Fruit fly (Drosophila melanogaster) ovary, adult (tissue): ENCODE results near the gene CG14989.
A peak's percentile ranks its signal among the peaks of the same experiment; 100 is the strongest.

Source experiments
- CG17801 ChIP-seq: fragments of 200-800 bp; optimal IDR thresholded peaks from 2 replicates; lab custom pipeline; 2019; ENCODE audit warnings: missing biosample characterization, mild to moderate bottlenecking, missing genetic modification characterization, moderate library complexity; ENCODE audit not compliant: partially characterized antibody

CG14989 gene

dm6 chr3L:4107120-4107519, 19.7 kb downstream of the CG14989 start:
- TF ChIP-seq CG17801 (GFP tag; lab: Kevin White, UChicago), result no peak

- no peak for TF ChIP-seq CG17801 (GFP tag; lab: Kevin White, UChicago)
Observed at dm6 chr3L:4108072-4108843, 20.9 kb downstream of the CG14989 start, which contains the start of gene Ack. TSS of gene Ack (plus strand) at chr3L:4108186.

- TF ChIP-seq CG17801 (GFP tag; lab: Kevin White, UChicago), result peak; percentile 22
Observed at dm6 chr3L:4108844-4109494, 21.6 kb downstream of the CG14989 start.

dm6 chr3L:4110212-4110611, 22.8 kb downstream of the CG14989 start:
- no peak for TF ChIP-seq CG17801 (GFP tag; lab: Kevin White, UChicago)

dm6 chr3L:4113998-4114397, 26.6 kb downstream of the CG14989 start:
- no peak for TF ChIP-seq CG17801 (GFP tag; lab: Kevin White, UChicago)

- no peak for TF ChIP-seq CG17801 (GFP tag; lab: Kevin White, UChicago)
Observed at dm6 chr3L:4115107-4115506, 27.7 kb downstream of the CG14989 start.

dm6 chr3L:4115701-4116100, 28.3 kb downstream of the CG14989 start:
- no peak for TF ChIP-seq CG17801 (GFP tag; lab: Kevin White, UChicago)

- peak; percentile 45 for TF ChIP-seq CG17801 (GFP tag; lab: Kevin White, UChicago)
Observed at dm6 chr3L:4116490-4117367, 29.3 kb downstream of the CG14989 start.

- TF ChIP-seq CG17801 (GFP tag; lab: Kevin White, UChicago), result no peak
Observed at dm6 chr3L:4117493-4117892, 30.1 kb downstream of the CG14989 start.

dm6 chr3L:4118339-4118738, 31.0 kb downstream of the CG14989 start:
- no peak for TF ChIP-seq CG17801 (GFP tag; lab: Kevin White, UChicago)

- no peak for TF ChIP-seq CG17801 (GFP tag; lab: Kevin White, UChicago)
Observed at dm6 chr3L:4119636-4120357, 32.4 kb downstream of the CG14989 start.

- no peak for TF ChIP-seq CG17801 (GFP tag; lab: Kevin White, UChicago)
Observed at dm6 chr3L:4120358-4121349, 33.3 kb downstream of the CG14989 start.

dm6 chr3L:4121589-4121988, 34.2 kb downstream of the CG14989 start:
- TF ChIP-seq CG17801 (GFP tag; lab: Kevin White, UChicago), result no peak
